Fruit fly (Drosophila melanogaster): ENCODE results near the gene CG10565.

The CG10565 gene

dm6 chr3L:21175531-21176271 is 39.5 kb upstream of the CG10565 start (continued):
- TF ChIP-seq CG3838 (GFP tag; optimal IDR thresholded peaks at IDR 0.05) (no peak), hb (GFP tag; IDR thresholded peaks at IDR 0.05; ENCODE audit: partially characterized antibody) (no peak), CG17802 (tag; optimal IDR thresholded peaks at IDR 0.05) (no peak), CG18476 (GFP tag; optimal IDR thresholded peaks at IDR 0.05) (no peak), Stat92E (GFP tag; optimal IDR thresholded peaks at IDR 0.05) (no peak), ara (GFP tag; IDR thresholded peaks at IDR 0.05) (no peak), ham (GFP tag; IDR thresholded peaks at IDR 0.05) (no peak), Dip3 (GFP tag; optimal IDR thresholded peaks at IDR 0.05) (no peak), CG11247 (GFP tag; IDR thresholded peaks at IDR 0.05) (no peak), prd (optimal IDR thresholded peaks at IDR 0.05) (no peak), prd (GFP tag; IDR thresholded peaks at IDR 0.05) (0 out of 3 replicates have a peak, but pooled peaks have one; percentile 4), Gsc (GFP tag; IDR thresholded peaks at IDR 0.05) (no peak), CG10565 (GFP tag; optimal IDR thresholded peaks at IDR 0.05) (no peak), fru (optimal IDR thresholded peaks at IDR 0.05) (no peak), sd (tag; optimal IDR thresholded peaks at IDR 0.05) (peak; percentile 85), dan (GFP tag; IDR thresholded peaks at IDR 0.05) (no peak), Side (GFP tag; optimal IDR thresholded peaks at IDR 0.05) (no peak), chm (GFP tag; IDR thresholded peaks at IDR 0.05) (peak; percentile 56; the same call in 1 of the 2 replicates), cad (GFP tag; optimal IDR thresholded peaks at IDR 0.05) (no peak), CG11695 (GFP tag; IDR thresholded peaks at IDR 0.05) (no peak), CG11696 (GFP tag; IDR thresholded peaks at IDR 0.05) (no peak), CG33557 (GFP tag; optimal IDR thresholded peaks at IDR 0.05) (no peak), HHEX (GFP tag; optimal IDR thresholded peaks at IDR 0.05) (no peak), trh (GFP tag; optimal IDR thresholded peaks at IDR 0.05) (no peak), CG8290 (GFP tag; optimal IDR thresholded peaks at IDR 0.05) (no peak), CG8290 (tag; optimal IDR thresholded peaks at IDR 0.05) (no peak), sens (GFP tag) (peak; percentile 85), CG7745 (tag; optimal IDR thresholded peaks at IDR 0.05) (no peak), CG18011 (GFP tag; optimal IDR thresholded peaks at IDR 0.05) (no peak), CG11723 (GFP tag; optimal IDR thresholded peaks at IDR 0.05) (no peak), gsb (GFP tag; IDR thresholded peaks at IDR 0.05) (no peak), CG14710 (tag; optimal IDR thresholded peaks at IDR 0.05) (peak; percentile 65), Asciz (GFP tag; optimal IDR thresholded peaks at IDR 0.05) (no peak), CkIIα-i1 (GFP tag; IDR thresholded peaks at IDR 0.05) (no peak), Taf1 (GFP tag; IDR thresholded peaks at IDR 0.05) (no peak), corto (GFP tag; optimal IDR thresholded peaks at IDR 0.05) (no peak), fd96Cb (tag; optimal IDR thresholded peaks at IDR 0.05) (no peak), Antp (GFP tag; optimal IDR thresholded peaks at IDR 0.05) (no peak), CG17829 (tag; optimal IDR thresholded peaks at IDR 0.05) (peak; percentile 33), CG3163 (GFP tag; optimal IDR thresholded peaks at IDR 0.05) (no peak), jing (GFP tag; optimal IDR thresholded peaks at IDR 0.05) (no peak), Dp (GFP tag; optimal IDR thresholded peaks at IDR 0.05) (peak; percentile 56), Ada2b (GFP tag; IDR thresholded peaks at IDR 0.05) (no peak), CG17186 (GFP tag; optimal IDR thresholded peaks at IDR 0.05) (peak; percentile 69), jigr1 (GFP tag; IDR thresholded peaks at IDR 0.05) (no peak), HmgD (GFP tag; optimal IDR thresholded peaks at IDR 0.05) (peak; percentile 11), Dad (GFP tag; optimal IDR thresholded peaks at IDR 0.05) (no peak), NFAT (GFP tag; IDR thresholded peaks at IDR 0.05) (no peak), CG13424 (tag; optimal IDR thresholded peaks at IDR 0.05) (no peak), tio (GFP tag; optimal IDR thresholded peaks at IDR 0.05) (no peak), CG18599 (GFP tag; optimal IDR thresholded peaks at IDR 0.05) (no peak)

All from whole organism, embryonic.